Fruit fly (Drosophila melanogaster) whole organism, adult: Measurements from ENCODE around the gene Rbfox1.

Experiments
- CG1620 ChIP-seq: fragments of 200-800 bp; sonication (Bioruptor generic); optimal IDR thresholded peaks from 2 replicates; lab custom pipeline; 2016; ENCODE audit warnings: missing biosample characterization, missing genetic modification characterization
- CG33017 ChIP-seq: fragments of 200-800 bp; sonication (Bioruptor generic); optimal IDR thresholded peaks from 2 replicates; lab custom pipeline; 2018; ENCODE audit warnings: missing biosample characterization, mild to moderate bottlenecking, missing genetic modification characterization, moderate library complexity
- CG7045 ChIP-seq: fragments of 200-800 bp; sonication (Bioruptor generic); optimal IDR thresholded peaks from 2 replicates; lab custom pipeline; 2017; ENCODE audit warnings: missing biosample characterization, mild to moderate bottlenecking, missing genetic modification characterization
- CG7101 ChIP-seq: fragments of 200-800 bp; sonication (Bioruptor generic); optimal IDR thresholded peaks from 2 replicates; lab custom pipeline; 2018; ENCODE audit warnings: missing biosample characterization, mild to moderate bottlenecking, missing genetic modification characterization, moderate library complexity
- Hr96 ChIP-seq: fragments of 200-800 bp; sonication (Bioruptor generic); optimal IDR thresholded peaks from 2 replicates; lab custom pipeline; 2016; ENCODE audit warnings: missing biosample characterization, missing genetic modification characterization
- cic ChIP-seq: fragments of 200-800 bp; sonication (Bioruptor generic); optimal IDR thresholded peaks from 2 replicates; lab custom pipeline; 2017; ENCODE audit warnings: missing biosample characterization, mild to moderate bottlenecking, missing genetic modification characterization, moderate library complexity
- cnc ChIP-seq, 2 experiments: fragments of >200 bp; optimal IDR thresholded peaks; 2 replicates each; lab custom pipeline; 2017
- kay ChIP-seq: fragments of 200-800 bp; sonication (Bioruptor generic); peaks from one replicate; lab custom pipeline; 2016; ENCODE audit warnings: missing biosample characterization, missing genetic modification characterization, borderline replicate concordance
- ovo ChIP-seq: fragments of 200-800 bp; sonication (Bioruptor generic); optimal IDR thresholded peaks from 2 replicates; lab custom pipeline; 2016; ENCODE audit warnings: missing biosample characterization, missing genetic modification characterization
- pad ChIP-seq: fragments of 200-800 bp; sonication (Bioruptor generic); optimal IDR thresholded peaks from 3 replicates; lab custom pipeline; 2017; ENCODE audit warnings: missing biosample characterization, missing genetic modification characterization, mild to moderate bottlenecking, moderate library complexity, missing genetic modification reagents

DNA sequence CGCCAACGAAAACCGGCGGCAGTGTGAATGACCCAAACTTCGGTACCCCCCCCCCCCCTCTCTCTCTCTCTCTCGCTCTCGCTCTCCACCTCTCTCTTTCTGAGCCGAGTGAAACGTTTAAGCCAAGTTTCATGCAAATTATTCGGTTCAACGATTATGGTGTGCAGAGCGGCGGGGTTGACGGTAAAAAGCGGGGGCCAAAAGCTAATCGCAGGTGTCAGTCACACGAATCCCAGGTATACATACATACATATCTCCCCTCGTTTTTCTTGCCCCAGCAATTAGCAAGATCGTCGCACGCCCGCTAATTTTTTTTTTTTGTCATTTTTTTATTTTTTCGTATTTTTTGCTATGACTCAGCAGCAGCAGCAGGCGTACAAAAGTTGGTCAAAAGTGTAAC lies 40.4 kb downstream of the Rbfox1 start:
- TF ChIP-seq cic (GFP tag; lab: Kevin White, UChicago) (no peak), kay (GFP tag; lab: Kevin White, UChicago) (no peak), pad (no peak), ovo (GFP tag; lab: Kevin White, UChicago) (no peak), Hr96 (no peak), CG1620 (no peak), CG33017 (tag; lab: Kevin White, UChicago) (no peak), CG7045 (GFP tag; lab: Kevin White, UChicago) (no peak), cnc (optimal IDR thresholded peaks at IDR 0.05; lab: Kevin White, UChicago) (no peak), CG7101 (tag; lab: Kevin White, UChicago) (no peak)
